Fruit fly (Drosophila melanogaster) whole organism, embryonic: ENCODE measurements around the gene CG12945.

Source experiments
- CG18619 ChIP-seq: fragments of 200-800 bp; sonication (Bioruptor generic); optimal IDR thresholded peaks from 3 replicates; lab custom pipeline; 2017; ENCODE audit warnings: missing biosample characterization, mild to moderate bottlenecking, missing genetic modification characterization
- CG2116 ChIP-seq: fragments of 200-800 bp; sonication (Bioruptor generic); optimal IDR thresholded peaks from 3 replicates; lab custom pipeline; 2018; ENCODE audit warnings: missing biosample characterization, mild to moderate bottlenecking, missing genetic modification characterization
- HLHmδ ChIP-seq: fragments of 200-800 bp; sonication (Bioruptor generic); optimal IDR thresholded peaks from 2 replicates; lab custom pipeline; 2018; ENCODE audit warnings: missing biosample characterization, mild to moderate bottlenecking, missing genetic modification characterization, moderate library complexity
- Oaz ChIP-seq: fragments of 200-800 bp; sonication (Bioruptor generic); IDR thresholded peaks from 2 replicates; pipeline ENCODE4 v1.3.6; 2022; ENCODE audit warnings: missing biosample characterization, missing genetic modification characterization
- corto ChIP-seq: fragments of 200-800 bp; sonication (Bioruptor generic); optimal IDR thresholded peaks from 2 replicates; lab custom pipeline; 2016; ENCODE audit warnings: missing biosample characterization, mild to moderate bottlenecking, missing genetic modification characterization, moderate library complexity
- dm ChIP-seq: fragments of 200-800 bp; sonication (Bioruptor generic); optimal IDR thresholded peaks from 3 replicates; lab custom pipeline; 2016; ENCODE audit warnings: missing biosample characterization, missing genetic modification characterization
- gsb ChIP-seq: fragments of 200-800 bp; sonication (Bioruptor generic); IDR thresholded peaks from 2 replicates; pipeline ENCODE4 v1.3.6; 2022; ENCODE audit warnings: missing biosample characterization, missing genetic modification characterization
- pan ChIP-seq, 4 experiments: fragments of >200 bp in 3 of 4; fragments of 200-800 bp in 1 of 4; sonication (Bioruptor generic) in 1 of 4; optimal IDR thresholded peaks in 3 of 4; IDR thresholded peaks in 1 of 4; 2 replicates each; pipeline versions ENCODE4 v1.3.6 to Lab custom; 2017 to 2022; ENCODE audit warnings: missing biosample characterization in 2 of 4, missing genetic modification characterization in 2 of 4, mixed read lengths in 1 of 4
- sens ChIP-seq: fragments of 200-800 bp; sonication (Bioruptor generic); peaks from one replicate; lab custom pipeline; 2016; ENCODE audit warnings: missing biosample characterization, missing genetic modification characterization
- wdn ChIP-seq: fragments of 200-800 bp; sonication (Bioruptor generic); IDR thresholded peaks from 2 replicates; pipeline ENCODE4 v1.3.6; 2022; ENCODE audit warnings: missing biosample characterization, missing genetic modification characterization

dm6 chr3R:9747272-9747874, 43.6 kb downstream of the CG12945 start, which contains the start of gene CG12948:
- TF ChIP-seq pan (optimal IDR thresholded peaks at IDR 0.05; lab: Kevin White, UChicago): no peak
- no peak for TF ChIP-seq pan (GFP tag; optimal IDR thresholded peaks at IDR 0.05 in 1 of 2, IDR thresholded peaks at IDR 0.05 in 1 of 2)
- peak; percentile 90 for TF ChIP-seq sens
- peak; percentile 57 for TF ChIP-seq CG2116 (GFP tag; lab: Kevin White, UChicago)
- no peak for TF ChIP-seq wdn (GFP tag; lab: Robert Waterston, UW)
- no peak for TF ChIP-seq CG18619 (GFP tag; lab: Kevin White, UChicago)
- TF ChIP-seq gsb: no peak
- peak; percentile 22 for TF ChIP-seq dm
- TF ChIP-seq corto (GFP tag; lab: Kevin White, UChicago): peak; percentile 49
- no peak for TF ChIP-seq HLHmδ (GFP tag; lab: Kevin White, UChicago)
- TF ChIP-seq Oaz (GFP tag; lab: Robert Waterston, UW): no peak
